Fruit fly (Drosophila melanogaster): ENCODE measurements around the gene CG9514.

Gene CG9514

DNA sequence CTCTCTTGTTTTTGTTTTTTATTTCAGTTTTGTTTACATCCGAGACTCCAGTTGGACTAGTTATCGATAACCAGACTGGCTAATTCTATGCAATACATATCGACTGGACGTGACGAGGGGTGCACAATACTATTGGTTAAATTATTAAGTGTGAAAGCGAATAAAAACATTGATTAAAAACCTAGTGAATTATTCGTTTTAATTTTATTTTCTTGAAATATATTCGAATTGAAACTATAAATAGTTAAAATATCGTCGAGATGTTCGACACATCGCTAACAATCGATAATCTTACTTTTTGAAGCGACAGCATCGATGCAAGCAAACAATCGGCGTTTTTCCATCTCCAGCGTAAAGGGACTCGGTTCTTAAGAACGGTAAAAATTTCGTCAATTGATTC lies 57.6 kb downstream of the CG9514 start, which contains the start of the genes CG32590 and Flo2:
Gene CG32590, minus strand, starts transcription at position 60 of the 400 bp plus-strand sequence.
Gene Flo2, plus strand, starts transcription at position 330 of the 400 bp plus-strand sequence.
- TF ChIP-seq Eip78C (GFP tag) (peak; percentile 84), vri (GFP tag; optimal IDR thresholded peaks at IDR 0.05) (peak; percentile 61), esn (GFP tag; optimal IDR thresholded peaks at IDR 0.05) (peak; percentile 71), acj6 (GFP tag; optimal IDR thresholded peaks at IDR 0.05) (peak; percentile 77), fd59A (GFP tag; optimal IDR thresholded peaks at IDR 0.05) (no peak), cyc (GFP tag; optimal IDR thresholded peaks at IDR 0.05) (peak; percentile 67), CG3919 (GFP tag; optimal IDR thresholded peaks at IDR 0.05) (peak; percentile 60), Sox15 (GFP tag; optimal IDR thresholded peaks at IDR 0.05) (peak; percentile 28), Eip93F (GFP tag; optimal IDR thresholded peaks at IDR 0.05) (peak; percentile 29), CG34406 (GFP tag; optimal IDR thresholded peaks at IDR 0.05) (peak; percentile 59), CG3032 (tag; optimal IDR thresholded peaks at IDR 0.05) (peak; percentile 53), Lpt (GFP tag; optimal IDR thresholded peaks at IDR 0.05) (peak; percentile 46), CG6792 (GFP tag; optimal IDR thresholded peaks at IDR 0.05) (peak; percentile 21), CG11294 (GFP tag; IDR thresholded peaks at IDR 0.05) (peak; percentile 51; the same call in 1 of the 2 replicates), CG31627 (GFP tag; optimal IDR thresholded peaks at IDR 0.05) (peak; percentile 74), dsx (GFP tag; optimal IDR thresholded peaks at IDR 0.05; ENCODE audit: poor library complexity, severe bottlenecking) (peak; percentile 41), CG6163 (GFP tag; IDR thresholded peaks at IDR 0.05) (peak; percentile 84), lz (GFP tag; optimal IDR thresholded peaks at IDR 0.05) (peak; percentile 67), Ets21C (GFP tag; optimal IDR thresholded peaks at IDR 0.05) (peak; percentile 68), CG15336 (GFP tag; IDR thresholded peaks at IDR 0.05) (0 out of 2 replicates have a peak, but pooled peaks have one; percentile 45), Hr4 (GFP tag; optimal IDR thresholded peaks at IDR 0.05) (peak; percentile 69), CG6276 (GFP tag; optimal IDR thresholded peaks at IDR 0.05) (no peak), OdsH (GFP tag; optimal IDR thresholded peaks at IDR 0.05) (peak; percentile 71), CG11762 (GFP tag; optimal IDR thresholded peaks at IDR 0.05; ENCODE audit: insufficient read depth) (peak; percentile 10), Gug (GFP tag; IDR thresholded peaks at IDR 0.05) (peak; percentile 69), CG8119 (GFP tag; IDR thresholded peaks at IDR 0.05) (no peak), eg (GFP tag; IDR thresholded peaks at IDR 0.05) (peak; percentile 84), fkh (GFP tag; optimal IDR thresholded peaks at IDR 0.05) (no peak), Sox14 (GFP tag; optimal IDR thresholded peaks at IDR 0.05) (peak; percentile 60), Eip75B (GFP tag; optimal IDR thresholded peaks at IDR 0.05) (peak; percentile 22), CG6808 (GFP tag; optimal IDR thresholded peaks at IDR 0.05) (no peak), CG4318 (GFP tag; optimal IDR thresholded peaks at IDR 0.05) (no peak), CG6854 (GFP tag; optimal IDR thresholded peaks at IDR 0.05) (no peak), achi (GFP tag; optimal IDR thresholded peaks at IDR 0.05) (peak; percentile 58), Smox (GFP tag; optimal IDR thresholded peaks at IDR 0.05) (peak; percentile 63), CG8319 (GFP tag; optimal IDR thresholded peaks at IDR 0.05) (peak; percentile 39), CG16779 (tag; optimal IDR thresholded peaks at IDR 0.05) (no peak), Ets96B (tag; optimal IDR thresholded peaks at IDR 0.05) (peak; percentile 53), ss (GFP tag; optimal IDR thresholded peaks at IDR 0.05) (peak in 1 of 2 experiments; percentile 19), CG9139 (GFP tag; optimal IDR thresholded peaks at IDR 0.05) (no peak), CG8632 (GFP tag; optimal IDR thresholded peaks at IDR 0.05) (no peak), fd85E (GFP tag; optimal IDR thresholded peaks at IDR 0.05) (no peak), pdm3 (GFP tag; optimal IDR thresholded peaks at IDR 0.05) (peak; percentile 69), Hr39 (GFP tag; optimal IDR thresholded peaks at IDR 0.05) (peak; percentile 76), Sox102F (GFP tag; optimal IDR thresholded peaks at IDR 0.05) (peak; percentile 59), Met (GFP tag; optimal IDR thresholded peaks at IDR 0.05) (peak; percentile 48), net (GFP tag; optimal IDR thresholded peaks at IDR 0.05) (peak; percentile 10), topi (GFP tag; optimal IDR thresholded peaks at IDR 0.05) (peak; percentile 70), CG11902 (GFP tag; optimal IDR thresholded peaks at IDR 0.05) (peak; percentile 34), CG10669 (GFP tag; optimal IDR thresholded peaks at IDR 0.05) (peak; percentile 29), svp (GFP tag) (peak; percentile 84)
